Worm (Caenorhabditis elegans): ENCODE results near the gene Y113G7B.12.

ce11 chrV:20192102-20192880 is 20.2 kb downstream of the Y113G7B.12 start, which contains the start of the genes fbxa-115 and Y113G7B.27:
- no peak for TF ChIP-seq alr-1 (tag; optimal IDR thresholded peaks at IDR 0.05)
- no peak for TF ChIP-seq ceh-82 (tag; optimal IDR thresholded peaks at IDR 0.05)
- no peak for TF ChIP-seq lin-39 (tag; optimal IDR thresholded peaks at IDR 0.05)
- TF ChIP-seq ZK546.5 (tag; optimal IDR thresholded peaks at IDR 0.05), result no peak
- TF ChIP-seq snpc-4 (tag; optimal IDR thresholded peaks at IDR 0.05), result no peak
- TF ChIP-seq unc-55 (GFP tag; optimal IDR thresholded peaks at IDR 0.05), result no peak
- no peak for TF ChIP-seq nhr-12 (tag; optimal IDR thresholded peaks at IDR 0.05)
- TF ChIP-seq ztf-11 (tag; optimal IDR thresholded peaks at IDR 0.05), result no peak
- no peak for TF ChIP-seq egl-27 (tag; optimal IDR thresholded peaks at IDR 0.05)
- no peak for TF ChIP-seq zag-1 (tag; optimal IDR thresholded peaks at IDR 0.05)
- no peak for TF ChIP-seq elt-1 (tag; optimal IDR thresholded peaks at IDR 0.05)
- no peak for TF ChIP-seq elt-3 (tag; optimal IDR thresholded peaks at IDR 0.05)
- TF ChIP-seq unc-62 (GFP tag; optimal IDR thresholded peaks at IDR 0.05), result no peak
- TF ChIP-seq fos-1 (tag; optimal IDR thresholded peaks at IDR 0.05), result no peak

Data from whole organism, L2 larva.